Fruit fly (Drosophila melanogaster): Measurements from ENCODE around the gene plh.

plh gene

dm6 chr3R:5016280-5016679 lies 5.4 kb upstream of the plh start (continued):
- peak; percentile 17 for TF ChIP-seq HLHmδ (GFP tag; optimal IDR thresholded peaks at IDR 0.05)
- peak; percentile 61 for TF ChIP-seq CG15696 (tag; optimal IDR thresholded peaks at IDR 0.05)
- TF ChIP-seq Doc3 (GFP tag; IDR thresholded peaks at IDR 0.05; ENCODE audit: partially characterized antibody) = no peak
- TF ChIP-seq CG13287 (GFP tag; IDR thresholded peaks at IDR 0.05; ENCODE audit: partially characterized antibody) = no peak
- TF ChIP-seq HmgD (GFP tag; optimal IDR thresholded peaks at IDR 0.05) = no peak
- TF ChIP-seq CG1024 (GFP tag; IDR thresholded peaks at IDR 0.05) = no peak
- TF ChIP-seq ERR (GFP tag; optimal IDR thresholded peaks at IDR 0.05) = no peak
- TF ChIP-seq fru (optimal IDR thresholded peaks at IDR 0.05) = no peak
- peak; percentile 21 for TF ChIP-seq CG17359 (tag; optimal IDR thresholded peaks at IDR 0.05)
- no peak for TF ChIP-seq CG6683 (GFP tag; optimal IDR thresholded peaks at IDR 0.05)
- 0 out of 2 replicates have a peak, but pooled peaks have one; percentile 19 for TF ChIP-seq onecut (GFP tag; IDR thresholded peaks at IDR 0.05)
- TF ChIP-seq CG10321 (GFP tag; IDR thresholded peaks at IDR 0.05) = no peak; the same call in 1 of the 2 replicates
- TF ChIP-seq chif (GFP tag; optimal IDR thresholded peaks at IDR 0.05) = peak in 1 of 2 experiments; percentile 9
- peak; percentile 36 for TF ChIP-seq dmrt99B (tag; optimal IDR thresholded peaks at IDR 0.05)
- TF ChIP-seq lbe (GFP tag; optimal IDR thresholded peaks at IDR 0.05) = no peak
- no peak for TF ChIP-seq gce (GFP tag; IDR thresholded peaks at IDR 0.05)
- no peak for TF ChIP-seq nerfin-1 (tag; optimal IDR thresholded peaks at IDR 0.05)
- no peak for TF ChIP-seq NfI (GFP tag; optimal IDR thresholded peaks at IDR 0.05)
- no peak for TF ChIP-seq CG5180 (GFP tag; optimal IDR thresholded peaks at IDR 0.05)
- no peak for TF ChIP-seq D19A (tag; optimal IDR thresholded peaks at IDR 0.05)
- TF ChIP-seq fu2 (GFP tag; optimal IDR thresholded peaks at IDR 0.05) = no peak
- TF ChIP-seq Trl (optimal IDR thresholded peaks at IDR 0.05) = no peak
- no peak for TF ChIP-seq Trl (GFP tag; optimal IDR thresholded peaks at IDR 0.05)
- no peak for TF ChIP-seq Sry-β (GFP tag; optimal IDR thresholded peaks at IDR 0.05)
- TF ChIP-seq CG34422 (GFP tag; IDR thresholded peaks at IDR 0.05) = no peak
- no peak for TF ChIP-seq CG13894 (tag; optimal IDR thresholded peaks at IDR 0.05)
- no peak for TF ChIP-seq CG18764 (GFP tag; optimal IDR thresholded peaks at IDR 0.05)
- no peak for TF ChIP-seq pita (GFP tag; optimal IDR thresholded peaks at IDR 0.05)
- peak; percentile 6 for TF ChIP-seq BtbVII (GFP tag; optimal IDR thresholded peaks at IDR 0.05)
- TF ChIP-seq danr (GFP tag; IDR thresholded peaks at IDR 0.05) = no peak
- TF ChIP-seq btn (GFP tag; optimal IDR thresholded peaks at IDR 0.05) = no peak
- no peak for TF ChIP-seq CG14860 (GFP tag; IDR thresholded peaks at IDR 0.05; ENCODE audit: partially characterized antibody)
- no peak for TF ChIP-seq tup (GFP tag; optimal IDR thresholded peaks at IDR 0.05)
- TF ChIP-seq mirr (GFP tag; optimal IDR thresholded peaks at IDR 0.05) = no peak
- no peak for TF ChIP-seq Atf-2 (GFP tag; optimal IDR thresholded peaks at IDR 0.05)
- no peak for TF ChIP-seq Lpt (GFP tag; optimal IDR thresholded peaks at IDR 0.05)
- no peak for TF ChIP-seq CG18476 (GFP tag; optimal IDR thresholded peaks at IDR 0.05)
- TF ChIP-seq Xbp1 (GFP tag; optimal IDR thresholded peaks at IDR 0.05) = no peak
- no peak for TF ChIP-seq CG9215 (GFP tag; IDR thresholded peaks at IDR 0.05)
- TF ChIP-seq dan (GFP tag; IDR thresholded peaks at IDR 0.05) = no peak
- TF ChIP-seq wek (GFP tag; optimal IDR thresholded peaks at IDR 0.05) = peak; percentile 50
- TF ChIP-seq croc (GFP tag; conservative IDR thresholded peaks at IDR 0.05) = no peak
- peak; percentile 56 for TF ChIP-seq CG3407 (GFP tag; optimal IDR thresholded peaks at IDR 0.05)
- peak; percentile 21 for TF ChIP-seq caup (GFP tag; optimal IDR thresholded peaks at IDR 0.05; ENCODE audit: severe bottlenecking)
- no peak for TF ChIP-seq corto (GFP tag; optimal IDR thresholded peaks at IDR 0.05)
- no peak for TF ChIP-seq CG8765 (GFP tag; IDR thresholded peaks at IDR 0.05)
- no peak for TF ChIP-seq CG14667 (GFP tag; IDR thresholded peaks at IDR 0.05)
- TF ChIP-seq CG11085 (GFP tag; IDR thresholded peaks at IDR 0.05) = no peak
- TF ChIP-seq CG6791 (GFP tag; IDR thresholded peaks at IDR 0.05; ENCODE audit: partially characterized antibody) = no peak
- TF ChIP-seq MESR4 (GFP tag; optimal IDR thresholded peaks at IDR 0.05) = no peak
- TF ChIP-seq HLH3B (GFP tag; IDR thresholded peaks at IDR 0.05) = no peak
- TF ChIP-seq kah (GFP tag; optimal IDR thresholded peaks at IDR 0.05) = no peak
